Worm (Caenorhabditis elegans) whole organism, mixed stage, embryonic: Measurements from ENCODE around the gene str-247.

ENCODE experiments used
- ceh-39 ChIP-seq: fragments of 150-350 bp; optimal IDR thresholded peaks from 2 replicates; lab custom pipeline; 2014; ENCODE audit warnings: missing biosample characterization, missing genetic modification characterization
- ces-1 ChIP-seq: fragments of 150-350 bp; optimal IDR thresholded peaks from 2 replicates; lab custom pipeline; 2014; ENCODE audit warnings: missing biosample characterization, missing genetic modification reagents, missing genetic modification characterization
- drap-1 ChIP-seq: fragments of 200-800 bp; sonication (Bioruptor generic); optimal IDR thresholded peaks from 3 replicates; lab custom pipeline; 2018; ENCODE audit warnings: mild to moderate bottlenecking, missing genetic modification characterization, missing compliant biosample characterization
- elt-3 ChIP-seq: fragments of 150-350 bp; optimal IDR thresholded peaks from 2 replicates; lab custom pipeline; 2014; ENCODE audit warnings: missing biosample characterization, missing genetic modification characterization
- lsy-2 ChIP-seq: fragments of 150-350 bp; optimal IDR thresholded peaks from 2 replicates; lab custom pipeline; 2014; ENCODE audit warnings: missing biosample characterization, missing genetic modification characterization
- nhr-237 ChIP-seq: fragments of 150-350 bp; optimal IDR thresholded peaks from 2 replicates; lab custom pipeline; 2014; ENCODE audit warnings: missing biosample characterization, missing genetic modification characterization
- pha-4 ChIP-seq: fragments of 150-350 bp; optimal IDR thresholded peaks from 2 replicates; lab custom pipeline; 2018; ENCODE audit warnings: missing biosample characterization, missing genetic modification reagents, missing genetic modification characterization
- snpc-4 ChIP-seq: fragments of 150-350 bp; optimal IDR thresholded peaks from 2 replicates; lab custom pipeline; 2014; ENCODE audit warnings: missing biosample characterization, missing genetic modification characterization

- TF ChIP-seq ceh-39 (tag; lab: Kevin White, UChicago), result no peak
- no peak for TF ChIP-seq ces-1 (GFP tag; lab: Kevin White, UChicago)
- TF ChIP-seq lsy-2 (tag; lab: Kevin White, UChicago), result no peak
- no peak for TF ChIP-seq drap-1 (GFP tag; lab: Kevin White, UChicago)
- no peak for TF ChIP-seq snpc-4 (tag; lab: Kevin White, UChicago)
- no peak for TF ChIP-seq elt-3 (tag; lab: Kevin White, UChicago)
- no peak for TF ChIP-seq pha-4 (tag; lab: Kevin White, UChicago)
- no peak for TF ChIP-seq nhr-237 (tag; lab: Kevin White, UChicago)
Observed at ce11 chrV:3931326-3931725, 22.5 kb upstream of the str-247 start, which contains the start of gene srx-63.
